Fruit fly (Drosophila melanogaster) whole organism, embryonic: ENCODE measurements around the gene CG9467.

Source experiments
- ATbp ChIP-seq: fragments of 200-800 bp; sonication (Bioruptor generic); optimal IDR thresholded peaks from 2 replicates; lab custom pipeline; 2017; ENCODE audit warnings: missing biosample characterization, mild to moderate bottlenecking, missing genetic modification characterization, missing genetic modification reagents
- Atf-2 ChIP-seq: fragments of 200-800 bp; sonication (Bioruptor generic); optimal IDR thresholded peaks from 2 replicates; lab custom pipeline; 2016; ENCODE audit warnings: missing biosample characterization, missing genetic modification characterization
- Atf3 ChIP-seq: fragments of 200-800 bp; sonication (Bioruptor generic); optimal IDR thresholded peaks from 3 replicates; lab custom pipeline; 2016; ENCODE audit warnings: missing biosample characterization, missing genetic modification characterization
- Atf6 ChIP-seq: fragments of 200-800 bp; sonication (Bioruptor generic); IDR thresholded peaks from 2 replicates; pipeline ENCODE4 v1.3.6; 2022; ENCODE audit warnings: missing biosample characterization, missing genetic modification characterization
- Blimp-1 ChIP-seq: fragments of 200-800 bp; sonication (Bioruptor generic); optimal IDR thresholded peaks from 3 replicates; lab custom pipeline; 2018; ENCODE audit warnings: missing biosample characterization, missing genetic modification characterization, mild to moderate bottlenecking, moderate library complexity, missing genetic modification reagents
- CG11093 ChIP-seq: fragments of 200-800 bp; sonication (Bioruptor generic); IDR thresholded peaks from 3 replicates; pipeline ENCODE4 v1.3.6; 2022; ENCODE audit warnings: missing biosample characterization, missing genetic modification characterization
- CG11504 ChIP-seq: fragments of 200-800 bp; sonication (Bioruptor generic); optimal IDR thresholded peaks from 3 replicates; lab custom pipeline; 2019; ENCODE audit warnings: missing biosample characterization, mild to moderate bottlenecking, missing genetic modification characterization, moderate library complexity
- CG11723 ChIP-seq: fragments of 200-800 bp; sonication (Bioruptor generic); optimal IDR thresholded peaks from 2 replicates; lab custom pipeline; 2017; ENCODE audit warnings: missing biosample characterization, mild to moderate bottlenecking, missing genetic modification characterization
- CG14050 ChIP-seq: fragments of 200-800 bp; sonication (Bioruptor generic); IDR thresholded peaks from 3 replicates; pipeline ENCODE4 v1.3.6; 2022; ENCODE audit warnings: missing biosample characterization, missing genetic modification characterization
- CG15269 ChIP-seq: fragments of 200-800 bp; sonication (Bioruptor generic); optimal IDR thresholded peaks from 2 replicates; lab custom pipeline; 2018; ENCODE audit warnings: missing biosample characterization, mild to moderate bottlenecking, missing genetic modification characterization, moderate library complexity
- CG15514 ChIP-seq: fragments of 200-800 bp; sonication (Bioruptor generic); optimal IDR thresholded peaks from 3 replicates; lab custom pipeline; 2017; ENCODE audit warnings: missing biosample characterization, missing genetic modification characterization, mild to moderate bottlenecking, moderate library complexity, missing genetic modification reagents
- CG17186 ChIP-seq: fragments of 200-800 bp; sonication (Bioruptor generic); optimal IDR thresholded peaks from 3 replicates; lab custom pipeline; 2017; ENCODE audit warnings: missing biosample characterization, missing genetic modification reagents, missing genetic modification characterization
- CG18764 ChIP-seq: fragments of 200-800 bp; sonication (Bioruptor generic); optimal IDR thresholded peaks from 3 replicates; lab custom pipeline; 2016; ENCODE audit warnings: missing biosample characterization, missing genetic modification characterization
- CG2678 ChIP-seq: fragments of 200-800 bp; sonication (Bioruptor generic); optimal IDR thresholded peaks from 3 replicates; lab custom pipeline; 2019; ENCODE audit warnings: missing biosample characterization, mild to moderate bottlenecking, missing genetic modification characterization, moderate library complexity
- CG3281 ChIP-seq: fragments of 200-800 bp; sonication (Bioruptor generic); optimal IDR thresholded peaks from 3 replicates; lab custom pipeline; 2017; ENCODE audit warnings: missing biosample characterization, mild to moderate bottlenecking, missing genetic modification characterization
- CG6254 ChIP-seq: fragments of 200-800 bp; sonication (Bioruptor generic); optimal IDR thresholded peaks from 3 replicates; lab custom pipeline; 2017; ENCODE audit warnings: mild to moderate bottlenecking, missing biosample characterization, missing genetic modification reagents, missing genetic modification characterization
- CG7556 ChIP-seq: fragments of 200-800 bp; sonication (Bioruptor generic); optimal IDR thresholded peaks from 2 replicates; lab custom pipeline; 2017; ENCODE audit warnings: missing biosample characterization, mild to moderate bottlenecking, missing genetic modification characterization
- CG9727 ChIP-seq: fragments of 200-800 bp; sonication (Bioruptor generic); optimal IDR thresholded peaks from 3 replicates; lab custom pipeline; 2017; ENCODE audit warnings: missing biosample characterization, mild to moderate bottlenecking, missing genetic modification characterization
- D ChIP-seq, 2 experiments: fragments of 200-800 bp in 1 of 2; fragments of >200 bp in 1 of 2; sonication (Bioruptor generic) in 1 of 2; optimal IDR thresholded peaks; 2 replicates in 1 of 2; 3 replicates in 1 of 2; lab custom pipeline; 2017; ENCODE audit warnings: mild to moderate bottlenecking in 1 of 2, missing biosample characterization in 1 of 2, missing genetic modification characterization in 1 of 2, missing genetic modification reagents in 1 of 2
- Fer1 ChIP-seq: fragments of 200-800 bp; sonication (Bioruptor generic); optimal IDR thresholded peaks from 2 replicates; lab custom pipeline; 2017; ENCODE audit warnings: missing biosample characterization, mild to moderate bottlenecking, missing genetic modification characterization
- HmgZ ChIP-seq: fragments of 200-800 bp; sonication (Bioruptor generic); optimal IDR thresholded peaks from 2 replicates; lab custom pipeline; 2018; ENCODE audit warnings: missing biosample characterization, mild to moderate bottlenecking, missing genetic modification characterization
- Hmr ChIP-seq: fragments of 200-800 bp; sonication (Bioruptor generic); optimal IDR thresholded peaks from 3 replicates; lab custom pipeline; 2017; ENCODE audit warnings: mild to moderate bottlenecking, missing biosample characterization, missing genetic modification reagents, missing genetic modification characterization
- Med ChIP-seq: fragments of 200-800 bp; sonication (Bioruptor generic); peaks from one replicate; lab custom pipeline; 2016; ENCODE audit warnings: missing biosample characterization, missing genetic modification characterization, mild to moderate bottlenecking, inconsistent platforms, moderate library complexity
- Nf-YC ChIP-seq: fragments of 200-800 bp; optimal IDR thresholded peaks from 3 replicates; lab custom pipeline; 2019; ENCODE audit warnings: missing biosample characterization, mild to moderate bottlenecking, missing genetic modification characterization, moderate library complexity
- Ptx1 ChIP-seq: fragments of 200-800 bp; sonication (Bioruptor generic); IDR thresholded peaks from 2 replicates; pipeline ENCODE4 v1.3.6; 2022; ENCODE audit warnings: missing biosample characterization, missing genetic modification characterization
- Rfx ChIP-seq: fragments of 200-800 bp; sonication (Bioruptor generic); IDR thresholded peaks from 2 replicates; pipeline ENCODE4 v1.3.6; 2022; ENCODE audit warnings: missing biosample characterization, missing genetic modification characterization
- Sox102F ChIP-seq: fragments of 200-800 bp; sonication (Bioruptor generic); optimal IDR thresholded peaks from 2 replicates; lab custom pipeline; 2018; ENCODE audit warnings: missing biosample characterization, mild to moderate bottlenecking, missing genetic modification characterization, moderate library complexity
- Spps ChIP-seq: fragments of 200-800 bp; sonication (Bioruptor generic); optimal IDR thresholded peaks from 2 replicates; lab custom pipeline; 2018; ENCODE audit warnings: missing biosample characterization, mild to moderate bottlenecking, missing genetic modification characterization
- abd-A ChIP-seq: fragments of 200-800 bp; sonication (Bioruptor generic); optimal IDR thresholded peaks from 3 replicates; lab custom pipeline; 2019; ENCODE audit warnings: missing biosample characterization, mild to moderate bottlenecking, missing genetic modification characterization, moderate library complexity
- amos ChIP-seq: fragments of 200-800 bp; sonication (Bioruptor generic); IDR thresholded peaks from 2 replicates; pipeline ENCODE4 v1.3.6; 2022; ENCODE audit warnings: missing biosample characterization, missing genetic modification characterization; ENCODE audit not compliant: partially characterized antibody
- aop ChIP-seq: fragments of 200-800 bp; sonication (Bioruptor generic); IDR thresholded peaks from 2 replicates; pipeline ENCODE4 v1.3.6; 2022; ENCODE audit warnings: missing biosample characterization, missing genetic modification characterization
- ara ChIP-seq: fragments of 200-800 bp; sonication (Bioruptor generic); IDR thresholded peaks from 2 replicates; pipeline ENCODE4 v1.3.6; 2022; ENCODE audit warnings: missing biosample characterization, missing genetic modification characterization
- ase ChIP-seq: fragments of 200-800 bp; sonication (Bioruptor generic); IDR thresholded peaks from 3 replicates; pipeline ENCODE4 v1.3.6; 2022; ENCODE audit warnings: missing biosample characterization, missing genetic modification characterization
- bcd ChIP-seq: fragments of 200-800 bp; sonication (Bioruptor generic); optimal IDR thresholded peaks from 2 replicates; lab custom pipeline; 2017; ENCODE audit warnings: missing biosample characterization, mild to moderate bottlenecking, missing genetic modification characterization
- cwo ChIP-seq: fragments of 200-800 bp; sonication (Bioruptor generic); optimal IDR thresholded peaks from 3 replicates; lab custom pipeline; 2017; ENCODE audit warnings: missing biosample characterization, missing genetic modification characterization, mild to moderate bottlenecking, moderate library complexity, missing genetic modification reagents
- dpn ChIP-seq, 2 experiments: fragments of 200-800 bp; sonication (Bioruptor generic); optimal IDR thresholded peaks; 3 replicates each; lab custom pipeline; 2016; ENCODE audit warnings: missing biosample characterization in 2 of 2, missing genetic modification characterization in 2 of 2
- esg ChIP-seq: fragments of 200-800 bp; sonication (Bioruptor generic); conservative IDR thresholded peaks from 2 replicates; pipeline ENCODE4 v1.3.6; 2022; ENCODE audit warnings: missing biosample characterization, missing genetic modification characterization
- fu2 ChIP-seq: fragments of 200-800 bp; sonication (Bioruptor generic); optimal IDR thresholded peaks from 2 replicates; lab custom pipeline; 2016; ENCODE audit warnings: missing biosample characterization, missing genetic modification characterization
- kay ChIP-seq: fragments of 200-800 bp; sonication (Bioruptor generic); optimal IDR thresholded peaks from 2 replicates; lab custom pipeline; 2016; ENCODE audit warnings: missing biosample characterization, missing genetic modification characterization
- kni ChIP-seq: fragments of 200-800 bp; sonication (Bioruptor generic); optimal IDR thresholded peaks from 3 replicates; lab custom pipeline; 2017; ENCODE audit warnings: mild to moderate bottlenecking, missing biosample characterization, missing genetic modification reagents, missing genetic modification characterization
- lmd ChIP-seq: fragments of 200-800 bp; sonication (Bioruptor generic); IDR thresholded peaks from 2 replicates; pipeline ENCODE4 v1.3.6; 2022; ENCODE audit warnings: missing biosample characterization, missing genetic modification characterization
- nom ChIP-seq: fragments of 200-800 bp; sonication (Bioruptor generic); optimal IDR thresholded peaks from 2 replicates; lab custom pipeline; 2017; ENCODE audit warnings: missing biosample characterization, missing genetic modification characterization, mild to moderate bottlenecking, moderate library complexity, missing genetic modification reagents
- peb ChIP-seq: fragments of 200-800 bp; sonication (Bioruptor generic); IDR thresholded peaks from 2 replicates; pipeline ENCODE4 v1.3.6; 2022; ENCODE audit warnings: missing biosample characterization, missing genetic modification characterization
- pros ChIP-seq: fragments of 200-800 bp; sonication (Bioruptor generic); optimal IDR thresholded peaks from 3 replicates; lab custom pipeline; 2019; ENCODE audit warnings: missing biosample characterization, mild to moderate bottlenecking, missing genetic modification characterization, moderate library complexity
- sim ChIP-seq: fragments of 200-800 bp; sonication (Bioruptor generic); IDR thresholded peaks from 2 replicates; pipeline ENCODE4 v1.3.6; 2022; ENCODE audit warnings: missing biosample characterization, missing genetic modification characterization
- sima ChIP-seq: fragments of 200-800 bp; sonication (Bioruptor generic); optimal IDR thresholded peaks from 2 replicates; lab custom pipeline; 2016; ENCODE audit warnings: missing biosample characterization, missing genetic modification characterization
- sisA ChIP-seq: fragments of 200-800 bp; sonication (Bioruptor generic); IDR thresholded peaks from 2 replicates; pipeline ENCODE4 v1.3.6; 2022; ENCODE audit warnings: missing biosample characterization, missing genetic modification characterization
- unc-4 ChIP-seq: fragments of 200-800 bp; sonication (Bioruptor generic); IDR thresholded peaks from 2 replicates; pipeline ENCODE4 v1.3.6; 2022; ENCODE audit warnings: missing biosample characterization, missing genetic modification characterization; ENCODE audit not compliant: partially characterized antibody
- zen ChIP-seq: fragments of 200-800 bp; sonication (Bioruptor generic); optimal IDR thresholded peaks from 3 replicates; lab custom pipeline; 2018; ENCODE audit warnings: missing biosample characterization, mild to moderate bottlenecking, missing genetic modification characterization, moderate library complexity

CG9467 gene

DNA sequence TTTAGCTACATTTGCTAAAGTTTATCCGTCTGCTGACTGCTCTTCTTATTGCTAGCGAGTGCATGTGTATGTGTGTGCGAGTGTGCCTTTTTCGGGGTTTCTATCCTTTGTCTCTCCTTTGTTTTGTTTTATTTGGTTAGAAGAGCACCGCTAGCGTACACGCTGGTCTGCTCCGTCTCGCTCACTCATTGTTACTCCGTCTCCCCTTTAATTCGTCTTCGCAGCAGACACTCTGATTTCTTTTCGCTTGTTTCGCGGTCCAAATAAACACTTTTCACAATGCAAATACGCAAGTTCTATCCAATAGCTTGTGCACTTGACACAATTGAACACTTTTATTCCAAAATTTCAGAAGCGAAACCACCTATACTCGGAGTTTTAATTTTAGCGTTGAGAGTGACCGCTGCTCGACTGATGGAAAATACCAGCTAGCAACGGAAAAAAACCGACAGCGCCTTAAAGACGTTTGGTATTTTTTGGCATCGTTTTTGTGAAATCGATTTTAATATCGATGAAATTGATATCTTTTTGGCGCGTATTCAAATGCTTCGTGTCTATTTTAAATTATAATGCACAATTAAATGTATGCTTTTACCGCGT is 8.2 kb upstream of the CG9467 start, which contains the start of gene FBXO11 (continued):
- TF ChIP-seq ase (GFP tag; lab: Robert Waterston, UW) = no peak
- TF ChIP-seq pros (GFP tag; lab: Kevin White, UChicago) = no peak
- TF ChIP-seq unc-4 (GFP tag; lab: Robert Waterston, UW) = peak; percentile 65
- no peak for TF ChIP-seq CG7556 (GFP tag; lab: Kevin White, UChicago)
- no peak for TF ChIP-seq cwo
- peak; percentile 90 for TF ChIP-seq nom (GFP tag; lab: Kevin White, UChicago)
- peak; percentile 90 for TF ChIP-seq Nf-YC (tag; lab: Kevin White, UChicago)
- no peak for TF ChIP-seq ara (GFP tag; lab: Robert Waterston, UW)
- no peak for TF ChIP-seq Ptx1 (GFP tag; lab: Robert Waterston, UW)
- TF ChIP-seq kni (GFP tag; lab: Kevin White, UChicago) = no peak
- TF ChIP-seq Hmr = peak; percentile 51
- TF ChIP-seq sim (GFP tag; lab: Robert Waterston, UW) = no peak
- no peak for TF ChIP-seq CG18764 (GFP tag; lab: Kevin White, UChicago)
- TF ChIP-seq CG15269 (tag; lab: Kevin White, UChicago) = no peak
- TF ChIP-seq Atf3 (GFP tag; lab: Kevin White, UChicago) = no peak
- TF ChIP-seq Rfx (GFP tag; lab: Robert Waterston, UW) = no peak
- no peak for TF ChIP-seq abd-A (tag; lab: Kevin White, UChicago)
- TF ChIP-seq amos = peak; percentile 36; the same call in 1 of the 2 replicates
- TF ChIP-seq CG9727 (GFP tag; lab: Kevin White, UChicago) = peak; percentile 2
- peak; percentile 34 for TF ChIP-seq HmgZ (tag; lab: Kevin White, UChicago)
- peak; percentile 80 for TF ChIP-seq Med (GFP tag; lab: Kevin White, UChicago)
- no peak for TF ChIP-seq lmd
- no peak for TF ChIP-seq ATbp (GFP tag; lab: Kevin White, UChicago)
- TF ChIP-seq bcd (GFP tag; lab: Kevin White, UChicago) = no peak
- TF ChIP-seq sima (GFP tag; lab: Kevin White, UChicago) = no peak
- no peak for TF ChIP-seq CG11723 (GFP tag; lab: Kevin White, UChicago)
- no peak for TF ChIP-seq CG11504 (tag; lab: Kevin White, UChicago)
- no peak for TF ChIP-seq Atf-2 (GFP tag; lab: Kevin White, UChicago)
- peak; percentile 14 for TF ChIP-seq fu2
- TF ChIP-seq peb = no peak
- no peak for TF ChIP-seq Spps
- no peak for TF ChIP-seq CG2678 (tag; lab: Kevin White, UChicago)
- TF ChIP-seq dpn (GFP tag; optimal IDR thresholded peaks at IDR 0.05; lab: Kevin White, UChicago) = no peak
- TF ChIP-seq zen (tag; lab: Kevin White, UChicago) = no peak
- TF ChIP-seq esg (GFP tag; lab: Robert Waterston, UW) = no peak
- no peak for TF ChIP-seq CG6254 (GFP tag; lab: Kevin White, UChicago)
- TF ChIP-seq Sox102F (GFP tag; lab: Kevin White, UChicago) = no peak
- TF ChIP-seq Blimp-1 (GFP tag; lab: Kevin White, UChicago) = no peak
- no peak for TF ChIP-seq Atf6 (GFP tag; lab: Robert Waterston, UW)
- peak; percentile 33 for TF ChIP-seq Fer1 (GFP tag; lab: Kevin White, UChicago)
- TF ChIP-seq sisA (GFP tag; lab: Robert Waterston, UW) = no peak
- TF ChIP-seq D (optimal IDR thresholded peaks at IDR 0.05; lab: Kevin White, UChicago) = peak; percentile 96
- peak; percentile 61 for TF ChIP-seq D (GFP tag; optimal IDR thresholded peaks at IDR 0.05; lab: Kevin White, UChicago)
- TF ChIP-seq aop (GFP tag; lab: Robert Waterston, UW) = no peak
- no peak for TF ChIP-seq CG14050
- no peak for TF ChIP-seq CG17186
- TF ChIP-seq CG15514 (GFP tag; lab: Kevin White, UChicago) = peak; percentile 40
- no peak for TF ChIP-seq CG11093 (GFP tag; lab: Robert Waterston, UW)
- no peak for TF ChIP-seq kay (GFP tag; lab: Kevin White, UChicago)
- peak; percentile 15 for TF ChIP-seq CG3281 (GFP tag; lab: Kevin White, UChicago)
